Worm (Caenorhabditis elegans) whole organism, L4 larva: ENCODE results near the gene C52G5.2.

Experiments used
- aly-2 ChIP-seq: sonication (generic microtip); optimal IDR thresholded peaks from 2 replicates; lab custom pipeline; 2018; ENCODE audit warnings: missing biosample characterization, missing genetic modification characterization
- dve-1 ChIP-seq: sonication (generic microtip); optimal IDR thresholded peaks from 2 replicates; lab custom pipeline; 2017; ENCODE audit warnings: antibody characterized with exemption, mild to moderate bottlenecking, missing genetic modification characterization, missing compliant biosample characterization; ENCODE audit not compliant: insufficient read depth
- hlh-30 ChIP-seq: sonication (generic microtip); optimal IDR thresholded peaks from 2 replicates; lab custom pipeline; 2017; ENCODE audit warnings: antibody characterized with exemption, mild to moderate bottlenecking, missing genetic modification characterization, missing compliant biosample characterization; ENCODE audit not compliant: insufficient read depth
- lin-13 ChIP-seq: fragments of 150-350 bp; optimal IDR thresholded peaks from 2 replicates; lab custom pipeline; 2014; ENCODE audit warnings: missing biosample characterization, missing genetic modification reagents, missing genetic modification characterization
- lsy-2 ChIP-seq, 2 experiments: fragments of 150-350 bp in 1 of 2; sonication (generic microtip) in 1 of 2; optimal IDR thresholded peaks; 2 replicates each; lab custom pipeline; 2014 to 2017; ENCODE audit warnings: missing biosample characterization in 2 of 2, missing genetic modification characterization in 2 of 2
- mep-1 ChIP-seq: fragments of 150-350 bp; sonication (generic microtip); optimal IDR thresholded peaks from 3 replicates; lab custom pipeline; 2014; ENCODE audit warnings: missing biosample characterization, missing genetic modification characterization
- mes-2 ChIP-seq: sonication (generic microtip); optimal IDR thresholded peaks from 2 replicates; lab custom pipeline; 2016; ENCODE audit warnings: missing genotype, mild to moderate bottlenecking, missing genetic modification characterization, missing compliant biosample characterization; ENCODE audit not compliant: poor library complexity, severe bottlenecking
- nhr-237 ChIP-seq: sonication (generic microtip); optimal IDR thresholded peaks from 2 replicates; lab custom pipeline; 2017; ENCODE audit warnings: missing biosample characterization, missing genetic modification characterization
- nhr-41 ChIP-seq: fragments of 200-800 bp; sonication (Bioruptor generic); IDR thresholded peaks from 2 replicates; pipeline ENCODE4 v1.3.6; 2022; ENCODE audit warnings: missing genetic modification reagents, missing genetic modification characterization, missing compliant biosample characterization
- rbr-2 ChIP-seq: sonication (generic microtip); optimal IDR thresholded peaks from 2 replicates; lab custom pipeline; 2016; ENCODE audit warnings: missing genotype, missing genetic modification characterization, missing compliant biosample characterization
- snpc-4 ChIP-seq: fragments of 150-350 bp; optimal IDR thresholded peaks from 2 replicates; lab custom pipeline; 2014; ENCODE audit warnings: missing biosample characterization, missing genetic modification characterization

DNA sequence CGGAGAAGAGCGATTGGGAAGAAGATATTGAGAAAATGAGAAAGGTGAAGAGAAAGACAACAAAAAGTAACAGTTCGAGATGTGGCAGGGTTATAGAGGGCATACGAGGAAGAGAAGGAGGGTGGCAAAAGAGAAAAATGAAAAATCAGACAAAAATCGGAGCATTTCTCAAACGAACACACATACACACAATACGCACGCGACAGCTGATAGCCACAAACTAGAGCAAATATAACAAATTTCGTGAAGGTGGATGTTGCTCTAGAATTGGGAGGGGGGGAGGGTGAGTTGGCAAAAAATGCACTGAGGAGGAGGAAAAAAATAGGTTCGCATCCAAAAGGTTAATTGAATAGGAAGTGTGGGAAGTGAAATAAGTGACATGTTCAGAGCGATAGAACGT is 17.9 kb upstream of the C52G5.2 start:
- TF ChIP-seq dve-1 (tag; lab: Kevin White, UChicago) (no peak), mes-2 (no peak), nhr-41 (GFP tag; lab: Robert Waterston, UW) (no peak), hlh-30 (no peak), aly-2 (tag; lab: Kevin White, UChicago) (no peak), lsy-2 (tag; optimal IDR thresholded peaks at IDR 0.05; lab: Kevin White, UChicago) (no peak), mep-1 (tag; lab: Kevin White, UChicago) (no peak), snpc-4 (tag; lab: Kevin White, UChicago) (no peak), nhr-237 (tag; lab: Kevin White, UChicago) (no peak), rbr-2 (tag; lab: Kevin White, UChicago) (no peak), lin-13 (GFP tag; lab: Kevin White, UChicago) (no peak)
